Worm (Caenorhabditis elegans) whole organism, L1 larva: Measurements from ENCODE around the gene C49F5.7.

ENCODE experiments used
- C16A3.4 ChIP-seq: fragments of 150-350 bp; optimal IDR thresholded peaks from 2 replicates; lab custom pipeline; 2014; ENCODE audit warnings: missing biosample characterization, missing genetic modification characterization
- F16B12.6 ChIP-seq: fragments of 150-350 bp; optimal IDR thresholded peaks from 2 replicates; lab custom pipeline; 2014; ENCODE audit warnings: missing biosample characterization, missing genetic modification characterization
- Y116A8C.19 ChIP-seq: sonication (generic microtip); optimal IDR thresholded peaks from 2 replicates; lab custom pipeline; 2016; ENCODE audit warnings: missing compliant biosample characterization, missing genetic modification characterization, borderline replicate concordance
- alr-1 ChIP-seq: fragments of 200-800 bp; sonication (Bioruptor generic); optimal IDR thresholded peaks from 2 replicates; lab custom pipeline; 2018; ENCODE audit warnings: borderline replicate concordance, mild to moderate bottlenecking, missing genetic modification characterization, missing compliant biosample characterization
- ama-1 ChIP-seq: fragments of 150-350 bp; optimal IDR thresholded peaks from 2 replicates; lab custom pipeline; 2014
- blmp-1 ChIP-seq: fragments of 150-350 bp; optimal IDR thresholded peaks from 2 replicates; lab custom pipeline; 2014; ENCODE audit warnings: missing biosample characterization, missing genetic modification characterization
- ceh-63 ChIP-seq: fragments of 200-800 bp; sonication (Bioruptor generic); optimal IDR thresholded peaks from 2 replicates; lab custom pipeline; 2018; ENCODE audit warnings: mild to moderate bottlenecking, missing genetic modification characterization, missing compliant biosample characterization
- ceh-8 ChIP-seq: fragments of 200-800 bp; sonication (Bioruptor generic); optimal IDR thresholded peaks from 2 replicates; lab custom pipeline; 2018; ENCODE audit warnings: mild to moderate bottlenecking, missing genetic modification characterization, moderate library complexity, missing compliant biosample characterization
- ceh-88 ChIP-seq: fragments of 200-800 bp; sonication (Bioruptor generic); IDR thresholded peaks from 2 replicates; pipeline ENCODE4 v1.3.6; 2022; ENCODE audit warnings: missing genetic modification characterization, missing compliant biosample characterization
- dsc-1 ChIP-seq: sonication (generic microtip); optimal IDR thresholded peaks from 2 replicates; lab custom pipeline; 2016; ENCODE audit warnings: mild to moderate bottlenecking, missing genetic modification characterization, missing compliant biosample characterization
- efl-1 ChIP-seq, 4 experiments: fragments of 150-350 bp; optimal IDR thresholded peaks in 3 of 4; peaks in 1 of 4; 1 replicate in 1 of 4; 2 replicates in 3 of 4; lab custom pipeline; 2014; ENCODE audit warnings: missing biosample characterization in 2 of 4, missing genetic modification characterization in 2 of 4, missing genetic modification reagents in 2 of 4
- egl-13 ChIP-seq: sonication (generic microtip); optimal IDR thresholded peaks from 2 replicates; lab custom pipeline; 2016; ENCODE audit warnings: missing genotype, missing genetic modification reagents, missing genetic modification characterization, missing compliant biosample characterization
- egl-27 ChIP-seq, 2 experiments: fragments of 150-350 bp in 1 of 2; sonication (generic microtip); optimal IDR thresholded peaks; 3 replicates each; lab custom pipeline; 2017 to 2018; ENCODE audit warnings: missing biosample characterization in 2 of 2, missing genetic modification characterization in 2 of 2, missing genetic modification reagents in 2 of 2
- ets-5 ChIP-seq: fragments of 200-800 bp; sonication (Bioruptor generic); IDR thresholded peaks from 2 replicates; pipeline ENCODE4 v1.3.6; 2022; ENCODE audit warnings: missing genetic modification characterization, missing compliant biosample characterization
- fkh-4 ChIP-seq: sonication (generic microtip); optimal IDR thresholded peaks from 2 replicates; lab custom pipeline; 2016; ENCODE audit warnings: missing compliant biosample characterization, missing genetic modification characterization, borderline replicate concordance
- fos-1 ChIP-seq: fragments of 150-350 bp; optimal IDR thresholded peaks from 2 replicates; lab custom pipeline; 2014; ENCODE audit warnings: missing biosample characterization, missing genetic modification characterization
- hlh-17 ChIP-seq: fragments of 200-800 bp; sonication (Bioruptor generic); optimal IDR thresholded peaks from 2 replicates; lab custom pipeline; 2018; ENCODE audit warnings: missing genetic modification characterization, mild to moderate bottlenecking, missing compliant biosample characterization, moderate library complexity, borderline replicate concordance
- irx-1 ChIP-seq: sonication (generic microtip); optimal IDR thresholded peaks from 2 replicates; lab custom pipeline; 2016; ENCODE audit warnings: missing genetic modification characterization, missing compliant biosample characterization
- isw-1 ChIP-seq: fragments of 200-800 bp; sonication (Bioruptor generic); IDR thresholded peaks from 2 replicates; pipeline ENCODE4 v1.3.6; 2022; ENCODE audit warnings: missing genetic modification characterization, missing compliant biosample characterization
- lin-14 ChIP-seq: fragments of 200-800 bp; sonication (Bioruptor generic); optimal IDR thresholded peaks from 2 replicates; lab custom pipeline; 2018; ENCODE audit warnings: mild to moderate bottlenecking, missing genetic modification characterization, moderate library complexity, missing compliant biosample characterization
- lin-15B ChIP-seq: fragments of 150-350 bp; sonication (generic microtip); optimal IDR thresholded peaks from 3 replicates; lab custom pipeline; 2014; ENCODE audit warnings: missing biosample characterization, missing genetic modification characterization
- lin-35 ChIP-seq, 2 experiments: fragments of 150-350 bp; optimal IDR thresholded peaks; 2 replicates each; lab custom pipeline; 2014; ENCODE audit warnings: missing biosample characterization in 2 of 2, missing genetic modification characterization in 2 of 2, missing genetic modification reagents in 2 of 2
- lin-39 ChIP-seq: fragments of 150-350 bp; optimal IDR thresholded peaks from 2 replicates; lab custom pipeline; 2014; ENCODE audit warnings: missing biosample characterization, missing genetic modification reagents, missing genetic modification characterization
- lir-3 ChIP-seq: sonication (generic microtip); optimal IDR thresholded peaks from 2 replicates; lab custom pipeline; 2016; ENCODE audit warnings: mild to moderate bottlenecking, missing genetic modification characterization, moderate library complexity, missing compliant biosample characterization; ENCODE audit not compliant: poor library complexity
- mab-9 ChIP-seq: fragments of 200-800 bp; sonication (Bioruptor generic); IDR thresholded peaks from 2 replicates; pipeline ENCODE4 v1.3.6; 2022; ENCODE audit warnings: missing genetic modification reagents, missing genetic modification characterization, missing compliant biosample characterization
- mef-2 ChIP-seq: fragments of 150-350 bp; optimal IDR thresholded peaks from 2 replicates; lab custom pipeline; 2014; ENCODE audit warnings: missing biosample characterization, missing genetic modification characterization
- nhr-237 ChIP-seq: fragments of 150-350 bp; optimal IDR thresholded peaks from 2 replicates; lab custom pipeline; 2014; ENCODE audit warnings: missing biosample characterization, missing genetic modification characterization
- nhr-28 ChIP-seq: fragments of 150-350 bp; optimal IDR thresholded peaks from 2 replicates; lab custom pipeline; 2014; ENCODE audit warnings: missing biosample characterization, missing genetic modification characterization
- nhr-47 ChIP-seq: sonication (generic microtip); optimal IDR thresholded peaks from 2 replicates; lab custom pipeline; 2016; ENCODE audit warnings: mild to moderate bottlenecking, missing genetic modification characterization, moderate library complexity, missing compliant biosample characterization
- nhr-71 ChIP-seq: sonication (generic microtip); optimal IDR thresholded peaks from 2 replicates; lab custom pipeline; 2016; ENCODE audit warnings: mild to moderate bottlenecking, missing genetic modification characterization, moderate library complexity, missing compliant biosample characterization
- nhr-76 ChIP-seq: sonication (generic microtip); optimal IDR thresholded peaks from 2 replicates; lab custom pipeline; 2017; ENCODE audit warnings: missing biosample characterization, missing genetic modification characterization
- nhr-84 ChIP-seq: sonication (generic microtip); optimal IDR thresholded peaks from 2 replicates; lab custom pipeline; 2017; ENCODE audit warnings: missing biosample characterization, missing genetic modification characterization
- nhr-85 ChIP-seq: sonication (generic microtip); peaks from one replicate; lab custom pipeline; 2016; ENCODE audit warnings: missing genetic modification characterization, inconsistent platforms, missing compliant biosample characterization
- nhr-90 ChIP-seq: sonication (generic microtip); optimal IDR thresholded peaks from 2 replicates; lab custom pipeline; 2016; ENCODE audit warnings: mild to moderate bottlenecking, missing genetic modification characterization, missing compliant biosample characterization; ENCODE audit not compliant: poor library complexity
- pag-3 ChIP-seq: sonication (generic microtip); optimal IDR thresholded peaks from 2 replicates; lab custom pipeline; 2017; ENCODE audit warnings: missing genetic modification characterization, mild to moderate bottlenecking, missing compliant biosample characterization, antibody characterized with exemption, borderline replicate concordance; ENCODE audit not compliant: insufficient read depth
- pqm-1 ChIP-seq: sonication (generic microtip); optimal IDR thresholded peaks from 3 replicates; lab custom pipeline; 2017; ENCODE audit warnings: missing biosample characterization, missing genetic modification characterization
- snpc-4 ChIP-seq: fragments of 150-350 bp; optimal IDR thresholded peaks from 2 replicates; lab custom pipeline; 2014; ENCODE audit warnings: missing biosample characterization, missing genetic modification characterization
- snu-23 ChIP-seq: sonication (generic microtip); optimal IDR thresholded peaks from 2 replicates; lab custom pipeline; 2016; ENCODE audit warnings: missing genetic modification characterization, missing compliant biosample characterization
- sptf-1 ChIP-seq: fragments of 150-350 bp; optimal IDR thresholded peaks from 2 replicates; lab custom pipeline; 2014; ENCODE audit warnings: missing biosample characterization, missing genetic modification characterization
- sup-37 ChIP-seq: fragments of 200-800 bp; sonication (Bioruptor generic); optimal IDR thresholded peaks from 2 replicates; lab custom pipeline; 2018; ENCODE audit warnings: mild to moderate bottlenecking, missing genetic modification characterization, missing compliant biosample characterization
- swsn-7 ChIP-seq: sonication (generic microtip); optimal IDR thresholded peaks from 2 replicates; lab custom pipeline; 2016; ENCODE audit warnings: missing genetic modification characterization, missing compliant biosample characterization
- tlp-1 ChIP-seq: fragments of 150-350 bp; optimal IDR thresholded peaks from 2 replicates; lab custom pipeline; 2014; ENCODE audit warnings: missing biosample characterization, missing genetic modification characterization
- unc-30 ChIP-seq: sonication (generic microtip); optimal IDR thresholded peaks from 2 replicates; lab custom pipeline; 2017; ENCODE audit warnings: missing biosample characterization, missing genetic modification characterization
- unc-62 ChIP-seq: fragments of 150-350 bp; optimal IDR thresholded peaks from 2 replicates; lab custom pipeline; 2014; ENCODE audit warnings: missing biosample characterization, missing genetic modification reagents, missing genetic modification characterization
- unc-86 ChIP-seq: sonication (generic microtip); optimal IDR thresholded peaks from 2 replicates; lab custom pipeline; 2016; ENCODE audit warnings: missing genetic modification characterization, missing compliant biosample characterization
- unc-98 ChIP-seq: fragments of 200-800 bp; sonication (Bioruptor generic); IDR thresholded peaks from 2 replicates; pipeline ENCODE4 v1.3.6; 2022; ENCODE audit warnings: missing genetic modification characterization, missing compliant biosample characterization
- zip-4 ChIP-seq: fragments of 200-800 bp; sonication (Bioruptor generic); optimal IDR thresholded peaks from 2 replicates; lab custom pipeline; 2018; ENCODE audit warnings: mild to moderate bottlenecking, missing genetic modification characterization, moderate library complexity, missing compliant biosample characterization
- ztf-11 ChIP-seq, 2 experiments: sonication (generic microtip); optimal IDR thresholded peaks; 2 replicates each; lab custom pipeline; 2016 to 2017; ENCODE audit warnings: missing genetic modification characterization in 2 of 2, missing biosample characterization in 1 of 2, missing compliant biosample characterization in 1 of 2

C49F5.7 gene

ce11 chrX:11969554-11969953, 25.0 kb upstream of the C49F5.7 start:
- TF ChIP-seq nhr-85 (tag; lab: Kevin White, UChicago) = peak; percentile 60
- no peak for TF ChIP-seq efl-1 (optimal IDR thresholded peaks at IDR 0.05; lab: Kevin White, UChicago)
- peak in 1 of 2 experiments; percentile 19 for TF ChIP-seq efl-1 (GFP tag; optimal IDR thresholded peaks at IDR 0.05 in 1 of 2; lab: Kevin White, UChicago)
- TF ChIP-seq tlp-1 = no peak

DNA sequence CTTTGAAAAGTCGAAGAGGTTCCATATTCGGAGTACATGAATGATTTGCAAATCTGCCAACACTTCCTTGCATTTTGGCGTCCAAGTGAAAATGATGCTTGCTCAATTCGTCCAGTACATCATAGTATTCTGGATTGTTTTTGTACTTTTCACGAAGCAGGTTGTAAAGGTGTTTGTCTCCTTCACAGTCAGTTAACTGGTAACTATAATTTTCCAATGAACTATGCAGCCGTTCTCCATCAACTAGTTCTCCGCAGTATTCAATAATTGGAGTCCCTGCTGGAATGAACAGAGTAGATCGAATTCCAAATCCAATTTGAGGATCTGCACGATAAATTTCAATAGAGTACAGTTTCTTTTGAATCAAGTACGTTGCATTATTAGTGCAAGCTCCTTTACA, 23.3 kb upstream of the C49F5.7 start:
- TF ChIP-seq nhr-28 = no peak
- TF ChIP-seq nhr-237 = no peak
- TF ChIP-seq zip-4 (GFP tag; lab: Kevin White, UChicago) = no peak
- TF ChIP-seq egl-13 (tag; lab: Kevin White, UChicago) = no peak
- no peak for TF ChIP-seq ceh-8 (GFP tag; lab: Kevin White, UChicago)
- no peak for TF ChIP-seq fos-1 (tag; lab: Kevin White, UChicago)
- no peak for TF ChIP-seq unc-86 (tag; lab: Kevin White, UChicago)
- no peak for TF ChIP-seq snu-23 (GFP tag; lab: Kevin White, UChicago)
- no peak for TF ChIP-seq sup-37
- no peak for TF ChIP-seq alr-1 (tag; lab: Kevin White, UChicago)
- no peak for TF ChIP-seq nhr-76

ce11 chrX:11974629-11975085, 19.9 kb upstream of the C49F5.7 start, which contains the start of gene set-6:
set-6 (minus strand) TSS chrX:11974679.
- TF ChIP-seq sptf-1 (tag; lab: Kevin White, UChicago) = no peak
- TF ChIP-seq unc-98 (GFP tag; lab: Robert Waterston, UW) = no peak
- no peak for TF ChIP-seq snpc-4 (tag; lab: Kevin White, UChicago)
- no peak for TF ChIP-seq lin-39 (tag; lab: Kevin White, UChicago)
- no peak for TF ChIP-seq unc-62 (GFP tag; lab: Kevin White, UChicago)
- peak in 1 of 2 experiments; percentile 47 for TF ChIP-seq efl-1 (optimal IDR thresholded peaks at IDR 0.05; lab: Kevin White, UChicago)
- no peak for TF ChIP-seq efl-1 (GFP tag; optimal IDR thresholded peaks at IDR 0.05 in 1 of 2; lab: Kevin White, UChicago)
- TF ChIP-seq ama-1 (lab: Kevin White, UChicago) = no peak
- TF ChIP-seq C16A3.4 = no peak
- TF ChIP-seq ztf-11 (tag; optimal IDR thresholded peaks at IDR 0.05; lab: Kevin White, UChicago) = no peak
- TF ChIP-seq lin-14 (GFP tag; lab: Kevin White, UChicago) = peak; percentile 57
- TF ChIP-seq Y116A8C.19 (tag; lab: Kevin White, UChicago) = no peak
- no peak for TF ChIP-seq hlh-17 (GFP tag; lab: Kevin White, UChicago)
- TF ChIP-seq ceh-63 (GFP tag; lab: Kevin White, UChicago) = no peak
- TF ChIP-seq nhr-71 (tag; lab: Kevin White, UChicago) = peak; percentile 30
- TF ChIP-seq ceh-88 = no peak
- no peak for TF ChIP-seq fkh-4 (tag; lab: Kevin White, UChicago)
- peak in 1 of 2 experiments; percentile 7 for TF ChIP-seq lin-35 (GFP tag; optimal IDR thresholded peaks at IDR 0.05; lab: Kevin White, UChicago)
- TF ChIP-seq lin-15B (tag; lab: Kevin White, UChicago) = no peak
- TF ChIP-seq F16B12.6 (tag; lab: Kevin White, UChicago) = no peak
- TF ChIP-seq blmp-1 (tag; lab: Kevin White, UChicago) = no peak
- peak; percentile 22 for TF ChIP-seq swsn-7 (tag; lab: Kevin White, UChicago)
- peak; percentile 55 for TF ChIP-seq snu-23 (GFP tag; lab: Kevin White, UChicago)
- TF ChIP-seq nhr-76 = no peak
- no peak for TF ChIP-seq ceh-8 (GFP tag; lab: Kevin White, UChicago)
- TF ChIP-seq zip-4 (GFP tag; lab: Kevin White, UChicago) = no peak
- no peak for TF ChIP-seq pag-3 (tag; lab: Kevin White, UChicago)
- no peak for TF ChIP-seq nhr-85 (tag; lab: Kevin White, UChicago)
- TF ChIP-seq unc-30 (tag; lab: Kevin White, UChicago) = no peak
- TF ChIP-seq isw-1 (GFP tag; lab: Robert Waterston, UW) = no peak
- no peak for TF ChIP-seq egl-27 (tag; optimal IDR thresholded peaks at IDR 0.05; lab: Kevin White, UChicago)
- no peak for TF ChIP-seq irx-1
- no peak for TF ChIP-seq ets-5 (GFP tag; lab: Robert Waterston, UW)
- no peak for TF ChIP-seq pqm-1 (tag; lab: Kevin White, UChicago)
- peak; percentile 20 for TF ChIP-seq lir-3
- TF ChIP-seq nhr-47 = peak; percentile 5
- no peak for TF ChIP-seq mab-9 (GFP tag; lab: Robert Waterston, UW)
- no peak for TF ChIP-seq dsc-1
- TF ChIP-seq nhr-28 = no peak
- TF ChIP-seq nhr-84 = no peak
- TF ChIP-seq mef-2 = no peak
- TF ChIP-seq tlp-1 = no peak
- TF ChIP-seq nhr-90 (tag; lab: Kevin White, UChicago) = no peak
